Worm (Caenorhabditis elegans) whole organism, young adult: ENCODE data around the gene Y62H9A.9.

Experiments used
- B0261.1 ChIP-seq: sonication (generic microtip); optimal IDR thresholded peaks from 2 replicates; lab custom pipeline; 2016; ENCODE audit warnings: mild to moderate bottlenecking, missing genetic modification characterization, moderate library complexity, missing compliant biosample characterization
- B0336.3 ChIP-seq: fragments of 200-800 bp; sonication (Bioruptor generic); IDR thresholded peaks from 2 replicates; pipeline ENCODE4 v1.3.6; 2022; ENCODE audit warnings: missing genetic modification characterization, missing compliant biosample characterization
- D2030.7 ChIP-seq: fragments of 200-800 bp; sonication (Bioruptor generic); IDR thresholded peaks from 2 replicates; pipeline ENCODE4 v1.3.6; 2022; ENCODE audit warnings: missing genetic modification reagents, missing genetic modification characterization, missing compliant biosample characterization
- F33H1.4 ChIP-seq: fragments of 200-800 bp; sonication (Bioruptor generic); IDR thresholded peaks from 2 replicates; pipeline ENCODE4 v1.3.6; 2022; ENCODE audit warnings: missing genetic modification reagents, missing genetic modification characterization, missing compliant biosample characterization
- F55B11.4 ChIP-seq: sonication (generic microtip); optimal IDR thresholded peaks from 2 replicates; lab custom pipeline; 2016; ENCODE audit warnings: missing compliant biosample characterization, missing genetic modification characterization, borderline replicate concordance; ENCODE audit not compliant: insufficient read depth
- F57C9.4 ChIP-seq: sonication (generic microtip); optimal IDR thresholded peaks from 2 replicates; lab custom pipeline; 2017; ENCODE audit warnings: mild to moderate bottlenecking, missing genetic modification characterization, missing compliant biosample characterization
- T26A5.8 ChIP-seq: sonication (generic microtip); optimal IDR thresholded peaks from 2 replicates; lab custom pipeline; 2016; ENCODE audit warnings: missing genetic modification characterization, missing compliant biosample characterization
- Y53F4B.3 ChIP-seq: fragments of 200-800 bp; sonication (Bioruptor generic); IDR thresholded peaks from 2 replicates; pipeline ENCODE4 v1.3.6; 2022; ENCODE audit warnings: missing genetic modification reagents, missing genetic modification characterization, missing compliant biosample characterization
- Y56A3A.18 ChIP-seq: fragments of 200-800 bp; sonication (Bioruptor generic); IDR thresholded peaks from 2 replicates; pipeline ENCODE4 v1.3.6; 2022; ENCODE audit warnings: missing genetic modification reagents, missing genetic modification characterization, missing compliant biosample characterization
- ZK185.1 ChIP-seq: sonication (generic microtip); optimal IDR thresholded peaks from 2 replicates; lab custom pipeline; 2016; ENCODE audit warnings: mild to moderate bottlenecking, missing genetic modification characterization, missing compliant biosample characterization; ENCODE audit not compliant: poor library complexity, severe bottlenecking
- aptf-3 ChIP-seq: fragments of 200-800 bp; sonication (Bioruptor generic); IDR thresholded peaks from 2 replicates; pipeline ENCODE4 v1.3.6; 2022; ENCODE audit warnings: missing genetic modification characterization, missing compliant biosample characterization
- attf-3 ChIP-seq: fragments of 200-800 bp; sonication (Bioruptor generic); conservative IDR thresholded peaks from 2 replicates; pipeline ENCODE4 v1.3.6; 2022; ENCODE audit warnings: missing genetic modification reagents, missing genetic modification characterization, missing compliant biosample characterization
- attf-5 ChIP-seq: fragments of 200-800 bp; sonication (Bioruptor generic); optimal IDR thresholded peaks from 2 replicates; lab custom pipeline; 2018; ENCODE audit warnings: mild to moderate bottlenecking, missing genetic modification characterization, missing compliant biosample characterization
- cebp-2 ChIP-seq: fragments of 200-800 bp; sonication (Bioruptor generic); IDR thresholded peaks from 2 replicates; pipeline ENCODE4 v1.3.6; 2022; ENCODE audit warnings: missing genetic modification characterization, missing compliant biosample characterization
- ceh-58 ChIP-seq: fragments of 200-800 bp; sonication (Bioruptor generic); IDR thresholded peaks from 2 replicates; pipeline ENCODE4 v1.3.6; 2022; ENCODE audit warnings: missing genetic modification characterization, missing compliant biosample characterization
- ceh-91 ChIP-seq: fragments of 200-800 bp; sonication (Bioruptor generic); IDR thresholded peaks from 2 replicates; pipeline ENCODE4 v1.3.6; 2022; ENCODE audit warnings: missing genetic modification reagents, missing genetic modification characterization, missing compliant biosample characterization
- dpff-1 ChIP-seq: sonication (generic microtip); optimal IDR thresholded peaks from 2 replicates; lab custom pipeline; 2017; ENCODE audit warnings: mild to moderate bottlenecking, missing genetic modification characterization, missing compliant biosample characterization
- egl-18 ChIP-seq: fragments of 200-800 bp; sonication (Bioruptor generic); IDR thresholded peaks from 2 replicates; pipeline ENCODE4 v1.3.6; 2022; ENCODE audit warnings: missing genetic modification reagents, missing genetic modification characterization, missing compliant biosample characterization
- egl-44 ChIP-seq: fragments of 200-800 bp; sonication (Bioruptor generic); IDR thresholded peaks from 2 replicates; pipeline ENCODE4 v1.3.6; 2022; ENCODE audit warnings: missing genetic modification reagents, missing genetic modification characterization, missing compliant biosample characterization
- egrh-3 ChIP-seq: fragments of 200-800 bp; sonication (Bioruptor generic); IDR thresholded peaks from 2 replicates; pipeline ENCODE4 v1.3.6; 2022; ENCODE audit warnings: missing genetic modification reagents, missing genetic modification characterization, missing compliant biosample characterization
- ekl-4 ChIP-seq: fragments of 200-800 bp; sonication (Bioruptor generic); IDR thresholded peaks from 2 replicates; pipeline ENCODE4 v1.3.6; 2022; ENCODE audit warnings: missing genetic modification reagents, missing genetic modification characterization, missing compliant biosample characterization
- fkh-3 ChIP-seq: sonication (generic microtip); optimal IDR thresholded peaks from 2 replicates; lab custom pipeline; 2016; ENCODE audit warnings: mild to moderate bottlenecking, missing genetic modification characterization, missing compliant biosample characterization
- hlh-26 ChIP-seq: fragments of 200-800 bp; sonication (Bioruptor generic); conservative IDR thresholded peaks from 2 replicates; pipeline ENCODE4 v1.3.6; 2022; ENCODE audit warnings: missing genetic modification reagents, missing genetic modification characterization, missing compliant biosample characterization
- hmg-1.2 ChIP-seq: fragments of 200-800 bp; sonication (Bioruptor generic); IDR thresholded peaks from 2 replicates; pipeline ENCODE4 v1.3.6; 2022; ENCODE audit warnings: missing genetic modification reagents, missing genetic modification characterization, missing compliant biosample characterization
- hrde-1 ChIP-seq: sonication (generic microtip); optimal IDR thresholded peaks from 2 replicates; lab custom pipeline; 2016; ENCODE audit warnings: missing genetic modification characterization, mild to moderate bottlenecking, missing compliant biosample characterization, moderate library complexity, missing genotype, missing genetic modification reagents, borderline replicate concordance
- let-607 ChIP-seq, 2 experiments: fragments of 200-800 bp in 1 of 2; sonication (Bioruptor generic) in 1 of 2; sonication (generic microtip) in 1 of 2; optimal IDR thresholded peaks; 2 replicates each; lab custom pipeline; 2016 to 2018; ENCODE audit warnings: mild to moderate bottlenecking in 2 of 2, missing compliant biosample characterization in 2 of 2, missing genetic modification characterization in 2 of 2, moderate library complexity in 2 of 2, missing genotype in 1 of 2
- lin-40 ChIP-seq: sonication (generic microtip); optimal IDR thresholded peaks from 2 replicates; lab custom pipeline; 2016; ENCODE audit warnings: missing genetic modification characterization, mild to moderate bottlenecking, missing compliant biosample characterization, missing genotype, missing genetic modification reagents
- lir-1 ChIP-seq: fragments of 200-800 bp; sonication (Bioruptor generic); conservative IDR thresholded peaks from 2 replicates; pipeline ENCODE4 v1.3.6; 2022; ENCODE audit warnings: missing genetic modification reagents, missing genetic modification characterization, missing compliant biosample characterization
- madf-3 ChIP-seq: fragments of 200-800 bp; sonication (Bioruptor generic); IDR thresholded peaks from 2 replicates; pipeline ENCODE4 v1.3.6; 2022; ENCODE audit warnings: missing genetic modification reagents, missing genetic modification characterization, missing compliant biosample characterization
- madf-8 ChIP-seq: fragments of 200-800 bp; sonication (Bioruptor generic); conservative IDR thresholded peaks from 2 replicates; pipeline ENCODE4 v1.3.6; 2022; ENCODE audit warnings: missing genetic modification reagents, missing genetic modification characterization, missing compliant biosample characterization
- mes-4 ChIP-seq: sonication (generic microtip); optimal IDR thresholded peaks from 2 replicates; lab custom pipeline; 2016; ENCODE audit warnings: missing genotype, missing genetic modification characterization, missing compliant biosample characterization
- nfya-2 ChIP-seq: fragments of 200-800 bp; sonication (Bioruptor generic); IDR thresholded peaks from 2 replicates; pipeline ENCODE4 v1.3.6; 2022; ENCODE audit warnings: missing genetic modification reagents, missing genetic modification characterization, missing compliant biosample characterization
- nfyb-1 ChIP-seq: fragments of 200-800 bp; sonication (Bioruptor generic); IDR thresholded peaks from 2 replicates; pipeline ENCODE4 v1.3.6; 2022; ENCODE audit warnings: missing genetic modification reagents, missing genetic modification characterization, missing compliant biosample characterization
- nhr-179 ChIP-seq: sonication (generic microtip); optimal IDR thresholded peaks from 2 replicates; lab custom pipeline; 2016; ENCODE audit warnings: mild to moderate bottlenecking, missing genetic modification characterization, missing compliant biosample characterization
- nhr-90 ChIP-seq: sonication (generic microtip); optimal IDR thresholded peaks from 2 replicates; lab custom pipeline; 2016; ENCODE audit warnings: missing genotype, mild to moderate bottlenecking, missing genetic modification characterization, missing compliant biosample characterization
- pbrm-1 ChIP-seq: fragments of 200-800 bp; sonication (Bioruptor generic); IDR thresholded peaks from 2 replicates; pipeline ENCODE4 v1.3.6; 2022; ENCODE audit warnings: missing genetic modification reagents, missing genetic modification characterization, missing compliant biosample characterization
- repo-1 ChIP-seq: sonication (generic microtip); optimal IDR thresholded peaks from 2 replicates; lab custom pipeline; 2017; ENCODE audit warnings: mild to moderate bottlenecking, missing genetic modification characterization, missing compliant biosample characterization
- sea-2 ChIP-seq: fragments of 200-800 bp; sonication (Bioruptor generic); IDR thresholded peaks from 2 replicates; pipeline ENCODE4 v1.3.6; 2022; ENCODE audit warnings: missing genetic modification characterization, missing compliant biosample characterization
- snpc-1.3 ChIP-seq: sonication (generic microtip); optimal IDR thresholded peaks from 2 replicates; lab custom pipeline; 2017; ENCODE audit warnings: missing genetic modification characterization, mild to moderate bottlenecking, missing compliant biosample characterization, antibody characterized with exemption, moderate library complexity, missing genotype, missing genetic modification reagents; ENCODE audit not compliant: insufficient read depth
- snpc-4 ChIP-seq, 5 experiments: fragments of 150-350 bp in 1 of 5; sonication (generic microtip) in 4 of 5; optimal IDR thresholded peaks; 2 replicates each; lab custom pipeline; 2014 to 2018; ENCODE audit warnings: missing genetic modification characterization in 5 of 5, missing biosample characterization in 3 of 5, antibody characterized with exemption in 2 of 5, mild to moderate bottlenecking in 2 of 5, missing compliant biosample characterization in 2 of 5, missing genotype in 2 of 5, moderate library complexity in 2 of 5, missing genetic modification reagents in 1 of 5
- somi-1 ChIP-seq: fragments of 200-800 bp; sonication (Bioruptor generic); optimal IDR thresholded peaks from 2 replicates; lab custom pipeline; 2018; ENCODE audit warnings: mild to moderate bottlenecking, missing genetic modification characterization, missing compliant biosample characterization
- tbp1 ChIP-seq: fragments of 200-800 bp; sonication (Bioruptor generic); optimal IDR thresholded peaks from 2 replicates; lab custom pipeline; 2018; ENCODE audit warnings: mild to moderate bottlenecking, missing genetic modification characterization, missing compliant biosample characterization
- tbx-9 ChIP-seq: sonication (generic microtip); optimal IDR thresholded peaks from 2 replicates; lab custom pipeline; 2016; ENCODE audit warnings: borderline replicate concordance, missing genetic modification characterization, inconsistent platforms, missing compliant biosample characterization
- xnd-1 ChIP-seq: sonication (generic microtip); optimal IDR thresholded peaks from 2 replicates; lab custom pipeline; 2016; ENCODE audit warnings: missing genotype, missing genetic modification reagents, missing genetic modification characterization, missing compliant biosample characterization
- zim-3 ChIP-seq: sonication (generic microtip); optimal IDR thresholded peaks from 2 replicates; lab custom pipeline; 2017; ENCODE audit warnings: mild to moderate bottlenecking, missing genetic modification characterization, moderate library complexity, missing compliant biosample characterization
- ztf-25 ChIP-seq: fragments of 200-800 bp; sonication (Bioruptor generic); IDR thresholded peaks from 2 replicates; pipeline ENCODE4 v1.3.6; 2022; ENCODE audit warnings: missing genetic modification reagents, missing genetic modification characterization, missing compliant biosample characterization
- ztf-3 ChIP-seq: fragments of 200-800 bp; sonication (Bioruptor generic); optimal IDR thresholded peaks from 2 replicates; lab custom pipeline; 2018; ENCODE audit warnings: mild to moderate bottlenecking, missing genetic modification characterization, missing compliant biosample characterization

Gene Y62H9A.9

DNA sequence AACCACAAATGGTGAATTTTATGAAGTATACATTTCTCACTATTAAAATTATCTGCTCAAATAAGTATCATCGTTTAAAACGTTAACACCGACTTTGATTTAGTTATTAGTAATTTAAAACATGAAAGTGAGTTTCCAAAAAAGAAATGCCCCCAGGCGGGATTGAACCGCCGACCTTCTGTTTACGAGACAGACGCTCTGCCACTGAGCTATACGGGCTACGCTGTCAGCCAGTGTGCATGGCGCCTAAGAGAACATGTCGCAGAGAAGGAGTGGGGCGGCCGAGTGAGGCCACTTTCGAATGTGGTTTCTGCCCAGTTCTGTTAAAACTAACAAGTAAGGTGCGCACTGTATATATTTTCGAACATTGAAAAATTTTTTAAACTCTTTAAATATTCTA, 37.0 kb upstream of the Y62H9A.9 start (continued):
- TF ChIP-seq zim-3 (tag; lab: Kevin White, UChicago) (peak; percentile 25), nhr-179 (tag; lab: Kevin White, UChicago) (peak; percentile 39), pbrm-1 (GFP tag; lab: Robert Waterston, UW) (peak; percentile 87), ztf-3 (GFP tag; lab: Kevin White, UChicago) (no peak), F55B11.4 (no peak), egl-18 (GFP tag; lab: Robert Waterston, UW) (no peak), Y53F4B.3 (GFP tag; lab: Robert Waterston, UW) (no peak), nfya-2 (no peak), Y56A3A.18 (peak; percentile 76; the same call in 1 of the 2 replicates), ZK185.1 (peak; percentile 93), lir-1 (GFP tag; lab: Robert Waterston, UW) (peak; percentile 31; the same call in 1 of the 2 replicates), snpc-1.3 (peak; percentile 84), ceh-58 (GFP tag; lab: Robert Waterston, UW) (no peak), hmg-1.2 (GFP tag; lab: Robert Waterston, UW) (peak; percentile 82), tbp1 (GFP tag; lab: Kevin White, UChicago) (peak; percentile 96), sea-2 (GFP tag; lab: Robert Waterston, UW) (0 out of 2 replicates have a peak, but pooled peaks have one; percentile 12), nfyb-1 (peak; percentile 86), tbx-9 (tag; lab: Kevin White, UChicago) (no peak), somi-1 (GFP tag; lab: Kevin White, UChicago) (peak; percentile 68), lin-40 (tag; lab: Kevin White, UChicago) (peak; percentile 83), T26A5.8 (peak; percentile 49), ztf-25 (GFP tag; lab: Robert Waterston, UW) (peak; percentile 84; the same call in 1 of the 2 replicates), madf-8 (no peak), fkh-3 (tag; lab: Kevin White, UChicago) (peak; percentile 13), mes-4 (tag; lab: Kevin White, UChicago) (peak; percentile 59), attf-5 (GFP tag; lab: Kevin White, UChicago) (peak; percentile 43), B0336.3 (GFP tag; lab: Robert Waterston, UW) (peak; percentile 66; the same call in 1 of the 2 replicates), repo-1 (tag; lab: Kevin White, UChicago) (peak; percentile 5), D2030.7 (GFP tag; lab: Robert Waterston, UW) (peak; percentile 83), cebp-2 (GFP tag; lab: Robert Waterston, UW) (no peak), attf-3 (GFP tag; lab: Robert Waterston, UW) (0 out of 2 replicates have a peak, but pooled peaks have one; percentile 16), dpff-1 (no peak), let-607 (tag; optimal IDR thresholded peaks at IDR 0.05; lab: Kevin White, UChicago) (peak in 1 of 2 experiments; percentile 54), aptf-3 (GFP tag; lab: Robert Waterston, UW) (no peak), B0261.1 (peak; percentile 90), F33H1.4 (GFP tag; lab: Robert Waterston, UW) (no peak), egrh-3 (GFP tag; lab: Robert Waterston, UW) (peak; percentile 59; the same call in 1 of the 2 replicates), snpc-4 (GFP tag; optimal IDR thresholded peaks at IDR 0.05; lab: Kevin White, UChicago) (peak; percentile 33), snpc-4 (tag; optimal IDR thresholded peaks at IDR 0.05; lab: Kevin White, UChicago) (peak in 3 of 4 experiments; percentile 20 to 75 (median 61)), hlh-26 (GFP tag; lab: Robert Waterston, UW) (no peak), nhr-90 (tag; lab: Kevin White, UChicago) (peak; percentile 61), madf-3 (GFP tag; lab: Robert Waterston, UW) (no peak), egl-44 (GFP tag; lab: Robert Waterston, UW) (peak; percentile 82), xnd-1 (tag; lab: Kevin White, UChicago) (no peak), ekl-4 (GFP tag; lab: Robert Waterston, UW) (peak; percentile 63), F57C9.4 (tag; lab: Kevin White, UChicago) (no peak), hrde-1 (tag; lab: Kevin White, UChicago) (peak; percentile 18), ceh-91 (GFP tag; lab: Robert Waterston, UW) (no peak)
